Worm (Caenorhabditis elegans) whole organism, young adult: ENCODE results near the gene sbp-1.

ENCODE experiments used
- C17E4.6 ChIP-seq: fragments of 200-800 bp; sonication (Bioruptor generic); IDR thresholded peaks from 2 replicates; pipeline ENCODE4 v1.3.6; 2022; ENCODE audit warnings: missing genetic modification reagents, missing genetic modification characterization, missing compliant biosample characterization
- F49E8.2 ChIP-seq: sonication (generic microtip); optimal IDR thresholded peaks from 3 replicates; lab custom pipeline; 2017; ENCODE audit warnings: missing genetic modification characterization, mild to moderate bottlenecking, missing compliant biosample characterization, antibody characterized with exemption, moderate library complexity; ENCODE audit not compliant: insufficient read depth
- Y95B8A.8 ChIP-seq: fragments of 200-800 bp; sonication (Bioruptor generic); IDR thresholded peaks from 2 replicates; pipeline ENCODE4 v1.3.6; 2022; ENCODE audit warnings: missing genetic modification reagents, missing genetic modification characterization, missing compliant biosample characterization
- attf-6 ChIP-seq: fragments of 200-800 bp; sonication (Bioruptor generic); IDR thresholded peaks from 2 replicates; pipeline ENCODE4 v1.3.6; 2022; ENCODE audit warnings: missing genetic modification reagents, missing genetic modification characterization, missing compliant biosample characterization
- bed-1 ChIP-seq: fragments of 200-800 bp; sonication (Bioruptor generic); IDR thresholded peaks from 2 replicates; pipeline ENCODE4 v1.3.6; 2022; ENCODE audit warnings: missing genetic modification reagents, missing genetic modification characterization, missing compliant biosample characterization
- ekl-4 ChIP-seq: fragments of 200-800 bp; sonication (Bioruptor generic); IDR thresholded peaks from 2 replicates; pipeline ENCODE4 v1.3.6; 2022; ENCODE audit warnings: missing genetic modification reagents, missing genetic modification characterization, missing compliant biosample characterization
- ets-4 ChIP-seq: fragments of 200-800 bp; sonication (Bioruptor generic); optimal IDR thresholded peaks from 2 replicates; lab custom pipeline; 2018; ENCODE audit warnings: mild to moderate bottlenecking, missing genetic modification characterization, missing compliant biosample characterization
- him-1 ChIP-seq: sonication (generic microtip); optimal IDR thresholded peaks from 2 replicates; lab custom pipeline; 2016; ENCODE audit warnings: missing genotype, missing genetic modification reagents, missing genetic modification characterization, missing compliant biosample characterization
- hlh-26 ChIP-seq: fragments of 200-800 bp; sonication (Bioruptor generic); conservative IDR thresholded peaks from 2 replicates; pipeline ENCODE4 v1.3.6; 2022; ENCODE audit warnings: missing genetic modification reagents, missing genetic modification characterization, missing compliant biosample characterization
- hsf-1 ChIP-seq: fragments of 200-800 bp; sonication (Bioruptor generic); IDR thresholded peaks from 2 replicates; pipeline ENCODE4 v1.3.6; 2022; ENCODE audit warnings: missing genetic modification reagents, missing genetic modification characterization, missing compliant biosample characterization
- rec-8 ChIP-seq, 2 experiments: sonication (generic microtip); optimal IDR thresholded peaks; 2 replicates each; lab custom pipeline; 2016; ENCODE audit warnings: mild to moderate bottlenecking in 2 of 2, missing genetic modification characterization in 2 of 2, missing genetic modification reagents in 2 of 2, missing genotype in 2 of 2, missing biosample characterization in 1 of 2, missing compliant biosample characterization in 1 of 2, moderate library complexity in 1 of 2
- repo-1 ChIP-seq: sonication (generic microtip); optimal IDR thresholded peaks from 2 replicates; lab custom pipeline; 2017; ENCODE audit warnings: mild to moderate bottlenecking, missing genetic modification characterization, missing compliant biosample characterization
- ztf-25 ChIP-seq: fragments of 200-800 bp; sonication (Bioruptor generic); IDR thresholded peaks from 2 replicates; pipeline ENCODE4 v1.3.6; 2022; ENCODE audit warnings: missing genetic modification reagents, missing genetic modification characterization, missing compliant biosample characterization
- ztf-3 ChIP-seq: fragments of 200-800 bp; sonication (Bioruptor generic); optimal IDR thresholded peaks from 2 replicates; lab custom pipeline; 2018; ENCODE audit warnings: mild to moderate bottlenecking, missing genetic modification characterization, missing compliant biosample characterization

DNA sequence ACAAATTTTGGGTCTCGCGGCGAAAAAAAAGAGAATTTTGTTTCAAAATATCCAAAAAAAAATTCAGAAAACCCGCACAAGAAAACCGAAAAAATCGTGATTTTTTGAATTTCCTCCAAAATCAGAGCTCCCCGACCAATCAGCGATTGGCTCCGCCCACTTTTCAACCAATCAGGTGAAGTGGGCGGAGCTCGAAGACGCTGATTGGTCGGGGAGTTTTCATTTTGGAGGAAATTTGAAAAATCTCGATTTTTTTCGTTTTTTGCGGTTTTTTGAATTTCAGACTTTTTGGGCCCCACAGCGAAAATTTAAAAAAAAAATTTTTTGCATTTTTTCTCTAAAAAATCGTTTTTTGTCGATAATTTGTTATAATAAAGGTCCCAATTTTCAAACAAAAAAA, 47.2 kb upstream of the sbp-1 start:
- no peak for TF ChIP-seq bed-1 (GFP tag; lab: Robert Waterston, UW)
- no peak for TF ChIP-seq hsf-1
- no peak for TF ChIP-seq Y95B8A.8 (GFP tag; lab: Robert Waterston, UW)
- no peak for TF ChIP-seq ztf-25 (GFP tag; lab: Robert Waterston, UW)
- no peak for TF ChIP-seq repo-1 (tag; lab: Kevin White, UChicago)
- no peak for TF ChIP-seq C17E4.6 (GFP tag; lab: Robert Waterston, UW)
- no peak for TF ChIP-seq ets-4 (GFP tag; lab: Kevin White, UChicago)
- TF ChIP-seq ztf-3 (GFP tag; lab: Kevin White, UChicago) = no peak
- no peak for TF ChIP-seq hlh-26 (GFP tag; lab: Robert Waterston, UW)
- TF ChIP-seq ekl-4 (GFP tag; lab: Robert Waterston, UW) = no peak
- TF ChIP-seq attf-6 = no peak
- no peak for TF ChIP-seq rec-8 (tag; optimal IDR thresholded peaks at IDR 0.05; lab: Kevin White, UChicago)
- TF ChIP-seq him-1 (tag; lab: Kevin White, UChicago) = no peak
- TF ChIP-seq F49E8.2 (tag; lab: Kevin White, UChicago) = no peak
